Fruit fly (Drosophila melanogaster) whole organism, embryonic: Measurements from ENCODE around the gene upSET.

Source experiments
- Awh ChIP-seq: fragments of 200-800 bp; sonication (Bioruptor generic); IDR thresholded peaks from 2 replicates; pipeline ENCODE4, ENCODE4 v1.3.6; 2022; ENCODE audit warnings: missing biosample characterization, missing genetic modification characterization
- CG10209 ChIP-seq: fragments of 200-800 bp; sonication (Bioruptor generic); optimal IDR thresholded peaks from 3 replicates; lab custom pipeline; 2017; ENCODE audit warnings: missing biosample characterization, mild to moderate bottlenecking, missing genetic modification characterization, missing genetic modification reagents
- CG10267 ChIP-seq: fragments of 200-800 bp; sonication (Bioruptor generic); optimal IDR thresholded peaks from 2 replicates; lab custom pipeline; 2018; ENCODE audit warnings: missing biosample characterization, mild to moderate bottlenecking, missing genetic modification characterization, moderate library complexity
- CG10543 ChIP-seq: fragments of 200-800 bp; sonication (Bioruptor generic); optimal IDR thresholded peaks from 3 replicates; lab custom pipeline; 2017; ENCODE audit warnings: missing biosample characterization, mild to moderate bottlenecking, missing genetic modification characterization, moderate library complexity
- CG12155 ChIP-seq: fragments of 200-800 bp; sonication (Bioruptor generic); optimal IDR thresholded peaks from 3 replicates; lab custom pipeline; 2016; ENCODE audit warnings: missing biosample characterization, missing genetic modification characterization
- CG12219 ChIP-seq: fragments of 200-800 bp; sonication (Bioruptor generic); optimal IDR thresholded peaks from 3 replicates; lab custom pipeline; 2018; ENCODE audit warnings: missing biosample characterization, mild to moderate bottlenecking, missing genetic modification characterization
- CG13775 ChIP-seq: fragments of 200-800 bp; sonication (Bioruptor generic); optimal IDR thresholded peaks from 3 replicates; lab custom pipeline; 2017; ENCODE audit warnings: missing biosample characterization, mild to moderate bottlenecking, missing genetic modification characterization
- CG14860 ChIP-seq: fragments of 200-800 bp; sonication (Bioruptor generic); IDR thresholded peaks from 3 replicates; pipeline ENCODE4 v1.3.6; 2022; ENCODE audit warnings: missing biosample characterization, missing genetic modification characterization; ENCODE audit not compliant: partially characterized antibody
- CG15269 ChIP-seq: fragments of 200-800 bp; sonication (Bioruptor generic); optimal IDR thresholded peaks from 2 replicates; lab custom pipeline; 2018; ENCODE audit warnings: missing biosample characterization, mild to moderate bottlenecking, missing genetic modification characterization, moderate library complexity
- CG1647 ChIP-seq: fragments of 200-800 bp; sonication (Bioruptor generic); optimal IDR thresholded peaks from 3 replicates; lab custom pipeline; 2016; ENCODE audit warnings: missing biosample characterization, missing genetic modification characterization
- CG16779 ChIP-seq: fragments of 200-800 bp; sonication (Bioruptor generic); IDR thresholded peaks from 2 replicates; pipeline ENCODE4 v1.3.6; 2022; ENCODE audit warnings: missing biosample characterization, missing genetic modification characterization
- CG16815 ChIP-seq: fragments of 200-800 bp; sonication (Bioruptor generic); optimal IDR thresholded peaks from 3 replicates; lab custom pipeline; 2017; ENCODE audit warnings: missing biosample characterization, mild to moderate bottlenecking, missing genetic modification characterization
- CG17361 ChIP-seq: fragments of 200-800 bp; sonication (Bioruptor generic); IDR thresholded peaks from 3 replicates; pipeline ENCODE4 v1.3.6; 2022; ENCODE audit warnings: missing biosample characterization, missing genetic modification characterization
- CG17612 ChIP-seq: fragments of 200-800 bp; sonication (Bioruptor generic); IDR thresholded peaks from 2 replicates; pipeline ENCODE4 v1.3.6; 2022; ENCODE audit warnings: missing biosample characterization, missing genetic modification characterization
- CG18599 ChIP-seq: fragments of 200-800 bp; sonication (Bioruptor generic); optimal IDR thresholded peaks from 3 replicates; lab custom pipeline; 2017; ENCODE audit warnings: missing biosample characterization, missing genetic modification characterization, mild to moderate bottlenecking, moderate library complexity, missing genetic modification reagents
- CG31224 ChIP-seq: fragments of 200-800 bp; sonication (Bioruptor generic); IDR thresholded peaks from 2 replicates; pipeline ENCODE4 v1.3.6; 2022; ENCODE audit warnings: missing biosample characterization, missing genetic modification characterization
- CG3995 ChIP-seq: fragments of 200-800 bp; sonication (Bioruptor generic); optimal IDR thresholded peaks from 3 replicates; lab custom pipeline; 2016; ENCODE audit warnings: missing biosample characterization, missing genetic modification characterization
- CG4617 ChIP-seq: fragments of 200-800 bp; sonication (Bioruptor generic); optimal IDR thresholded peaks from 3 replicates; lab custom pipeline; 2016; ENCODE audit warnings: missing biosample characterization, missing genetic modification characterization, borderline replicate concordance
- CG4707 ChIP-seq: fragments of 200-800 bp; sonication (Bioruptor generic); optimal IDR thresholded peaks from 2 replicates; lab custom pipeline; 2018; ENCODE audit warnings: missing biosample characterization, mild to moderate bottlenecking, missing genetic modification characterization, moderate library complexity
- CG8290 ChIP-seq, 3 experiments: fragments of 200-800 bp; sonication (Bioruptor generic); optimal IDR thresholded peaks; 2 replicates each; lab custom pipeline; 2016 to 2019; ENCODE audit warnings: missing biosample characterization in 3 of 3, missing genetic modification characterization in 3 of 3, mild to moderate bottlenecking in 2 of 3, moderate library complexity in 1 of 3
- CoRest ChIP-seq: fragments of 200-800 bp; sonication (Bioruptor generic); optimal IDR thresholded peaks from 3 replicates; lab custom pipeline; 2018; ENCODE audit warnings: missing biosample characterization, mild to moderate bottlenecking, missing genetic modification characterization, moderate library complexity
- D19B ChIP-seq: fragments of 200-800 bp; sonication (Bioruptor generic); optimal IDR thresholded peaks from 2 replicates; lab custom pipeline; 2017; ENCODE audit warnings: missing biosample characterization, mild to moderate bottlenecking, missing genetic modification characterization
- Dad ChIP-seq: fragments of 200-800 bp; sonication (Bioruptor generic); optimal IDR thresholded peaks from 3 replicates; lab custom pipeline; 2016; ENCODE audit warnings: missing biosample characterization, missing genetic modification characterization
- Drgx ChIP-seq: fragments of 200-800 bp; sonication (Bioruptor generic); IDR thresholded peaks from 2 replicates; pipeline ENCODE4 v1.3.6; 2022; ENCODE audit warnings: missing biosample characterization, missing genetic modification characterization
- Hr3 ChIP-seq: fragments of 200-800 bp; sonication (Bioruptor generic); optimal IDR thresholded peaks from 3 replicates; lab custom pipeline; 2016; ENCODE audit warnings: missing biosample characterization, missing genetic modification characterization
- Jarid2 ChIP-seq: fragments of 200-800 bp; sonication (Bioruptor generic); optimal IDR thresholded peaks from 3 replicates; lab custom pipeline; 2017; ENCODE audit warnings: mild to moderate bottlenecking, missing biosample characterization, missing genetic modification reagents, missing genetic modification characterization
- Lhr ChIP-seq: fragments of 200-800 bp; sonication (Bioruptor generic); optimal IDR thresholded peaks from 3 replicates; lab custom pipeline; 2017; ENCODE audit warnings: mild to moderate bottlenecking, missing biosample characterization, missing genetic modification reagents, missing genetic modification characterization
- MESR4 ChIP-seq: fragments of 200-800 bp; sonication (Bioruptor generic); optimal IDR thresholded peaks from 2 replicates; lab custom pipeline; 2018; ENCODE audit warnings: missing biosample characterization, mild to moderate bottlenecking, missing genetic modification characterization, moderate library complexity
- Med ChIP-seq: fragments of 200-800 bp; sonication (Bioruptor generic); peaks from one replicate; lab custom pipeline; 2016; ENCODE audit warnings: missing biosample characterization, missing genetic modification characterization, mild to moderate bottlenecking, inconsistent platforms, moderate library complexity
- NK7.1 ChIP-seq: fragments of 200-800 bp; sonication (Bioruptor generic); optimal IDR thresholded peaks from 3 replicates; lab custom pipeline; 2016; ENCODE audit warnings: missing biosample characterization, missing genetic modification characterization
- Sox102F ChIP-seq: fragments of 200-800 bp; sonication (Bioruptor generic); optimal IDR thresholded peaks from 2 replicates; lab custom pipeline; 2018; ENCODE audit warnings: missing biosample characterization, mild to moderate bottlenecking, missing genetic modification characterization, moderate library complexity
- Xrp1 ChIP-seq: fragments of 200-800 bp; sonication (Bioruptor generic); IDR thresholded peaks from 2 replicates; pipeline ENCODE4 v1.3.6; 2022; ENCODE audit warnings: missing biosample characterization, missing genetic modification characterization
- abd-A ChIP-seq: fragments of 200-800 bp; sonication (Bioruptor generic); optimal IDR thresholded peaks from 3 replicates; lab custom pipeline; 2019; ENCODE audit warnings: missing biosample characterization, mild to moderate bottlenecking, missing genetic modification characterization, moderate library complexity
- ato ChIP-seq: fragments of 200-800 bp; sonication (Bioruptor generic); IDR thresholded peaks from 2 replicates; pipeline ENCODE4 v1.3.6; 2022; ENCODE audit warnings: missing biosample characterization, missing genetic modification characterization; ENCODE audit not compliant: partially characterized antibody
- bsh ChIP-seq, 2 experiments: fragments of 200-800 bp; sonication (Bioruptor generic); optimal IDR thresholded peaks; 2 replicates each; lab custom pipeline; 2017 to 2018; ENCODE audit warnings: mild to moderate bottlenecking in 2 of 2, missing biosample characterization in 2 of 2, missing genetic modification characterization in 2 of 2, moderate library complexity in 1 of 2
- chif ChIP-seq, 2 experiments: fragments of 200-800 bp; sonication (Bioruptor generic); optimal IDR thresholded peaks; 3 replicates each; lab custom pipeline; 2016; ENCODE audit warnings: missing biosample characterization in 2 of 2, missing genetic modification characterization in 2 of 2
- chinmo ChIP-seq: fragments of 200-800 bp; sonication (Bioruptor generic); IDR thresholded peaks from 4 replicates; pipeline ENCODE4 v1.3.6; 2022; ENCODE audit warnings: missing biosample characterization, missing genetic modification characterization; ENCODE audit not compliant: partially characterized antibody
- fd96Cb ChIP-seq: fragments of 200-800 bp; sonication (Bioruptor generic); optimal IDR thresholded peaks from 2 replicates; lab custom pipeline; 2018; ENCODE audit warnings: missing biosample characterization, mild to moderate bottlenecking, missing genetic modification characterization, moderate library complexity
- gcm ChIP-seq: fragments of 200-800 bp; sonication (Bioruptor generic); optimal IDR thresholded peaks from 2 replicates; lab custom pipeline; 2019; ENCODE audit warnings: missing biosample characterization, mild to moderate bottlenecking, missing genetic modification characterization, moderate library complexity
- oc ChIP-seq: fragments of 200-800 bp; sonication (Bioruptor generic); optimal IDR thresholded peaks from 2 replicates; lab custom pipeline; 2018; ENCODE audit warnings: missing biosample characterization, mild to moderate bottlenecking, missing genetic modification characterization, moderate library complexity
- odd ChIP-seq: fragments of 200-800 bp; sonication (Bioruptor generic); optimal IDR thresholded peaks from 2 replicates; lab custom pipeline; 2017; ENCODE audit warnings: missing biosample characterization, mild to moderate bottlenecking, missing genetic modification characterization
- pho ChIP-seq: fragments of 200-800 bp; sonication (Bioruptor generic); optimal IDR thresholded peaks from 2 replicates; lab custom pipeline; 2016; ENCODE audit warnings: missing biosample characterization, missing genetic modification characterization
- pita ChIP-seq: fragments of 200-800 bp; sonication (Bioruptor generic); optimal IDR thresholded peaks from 2 replicates; lab custom pipeline; 2017; ENCODE audit warnings: missing biosample characterization, mild to moderate bottlenecking, missing genetic modification characterization
- run ChIP-seq: fragments of 200-800 bp; sonication (Bioruptor generic); optimal IDR thresholded peaks from 3 replicates; lab custom pipeline; 2018; ENCODE audit warnings: missing biosample characterization, mild to moderate bottlenecking, missing genetic modification characterization
- slbo ChIP-seq: fragments of 200-800 bp; sonication (Bioruptor generic); IDR thresholded peaks from 2 replicates; pipeline ENCODE4 v1.3.6; 2022; ENCODE audit warnings: missing biosample characterization, missing genetic modification characterization
- ssp ChIP-seq: fragments of 200-800 bp; sonication (Bioruptor generic); IDR thresholded peaks from 2 replicates; pipeline ENCODE4 v1.3.6; 2022; ENCODE audit warnings: missing biosample characterization, missing genetic modification characterization
- tna ChIP-seq: fragments of 200-800 bp; sonication (Bioruptor generic); IDR thresholded peaks from 2 replicates; pipeline ENCODE4 v1.3.6; 2022; ENCODE audit warnings: missing biosample characterization, missing genetic modification characterization; ENCODE audit not compliant: partially characterized antibody
- zen ChIP-seq: fragments of 200-800 bp; sonication (Bioruptor generic); optimal IDR thresholded peaks from 3 replicates; lab custom pipeline; 2018; ENCODE audit warnings: missing biosample characterization, mild to moderate bottlenecking, missing genetic modification characterization, moderate library complexity

The upSET gene

dm6 chr3L:14053073-14053643, 51.2 kb downstream of the upSET start, which contains the start of the genes CG13484 and Frl (continued):
- peak; percentile 3 for TF ChIP-seq CG15269 (tag; lab: Kevin White, UChicago)
- TF ChIP-seq oc, result peak; percentile 15
- TF ChIP-seq CG17612, result no peak
- peak; percentile 16 for TF ChIP-seq odd
- peak; percentile 32 for TF ChIP-seq pho (GFP tag; lab: Kevin White, UChicago)
- TF ChIP-seq CG13775 (GFP tag; lab: Kevin White, UChicago), result peak; percentile 22
- TF ChIP-seq CG18599 (GFP tag; lab: Kevin White, UChicago), result no peak
- TF ChIP-seq CG16815 (GFP tag; lab: Kevin White, UChicago), result no peak
- TF ChIP-seq gcm (GFP tag; lab: Kevin White, UChicago), result peak; percentile 39
- peak; percentile 93 for TF ChIP-seq Med (GFP tag; lab: Kevin White, UChicago)
- TF ChIP-seq Awh (GFP tag; lab: Robert Waterston, UW), result no peak
- TF ChIP-seq tna (GFP tag; lab: Robert Waterston, UW), result 0 out of 2 replicates have a peak, but pooled peaks have one; percentile 29
- no peak for TF ChIP-seq CG4707 (GFP tag; lab: Kevin White, UChicago)
- no peak for TF ChIP-seq Hr3 (GFP tag; lab: Kevin White, UChicago)
- TF ChIP-seq zen (tag; lab: Kevin White, UChicago), result peak; percentile 78
- peak; percentile 25; the same call in 1 of the 2 replicates for TF ChIP-seq Drgx
- no peak for TF ChIP-seq ato (GFP tag; lab: Robert Waterston, UW)
- TF ChIP-seq CG14860 (GFP tag; lab: Robert Waterston, UW), result no peak
- TF ChIP-seq CG12219 (GFP tag; lab: Kevin White, UChicago), result peak; percentile 4
- no peak for TF ChIP-seq fd96Cb (tag; lab: Kevin White, UChicago)
- peak; percentile 83 for TF ChIP-seq chinmo (GFP tag; lab: Robert Waterston, UW)
- no peak for TF ChIP-seq CG31224 (GFP tag; lab: Robert Waterston, UW)
- TF ChIP-seq CG10209, result peak; percentile 7
- TF ChIP-seq Xrp1, result peak; percentile 47
- no peak for TF ChIP-seq CG12155 (GFP tag; lab: Kevin White, UChicago)
- TF ChIP-seq slbo (GFP tag; lab: Robert Waterston, UW), result peak; percentile 38; the same call in 1 of the 2 replicates
- no peak for TF ChIP-seq D19B
- 0 out of 3 replicates have a peak, but pooled peaks have one; percentile 34 for TF ChIP-seq CG17361 (GFP tag; lab: Robert Waterston, UW)
- TF ChIP-seq CG4617, result peak; percentile 96
- peak; percentile 15 to 19 for TF ChIP-seq bsh (GFP tag; optimal IDR thresholded peaks at IDR 0.05; lab: Kevin White, UChicago)
- TF ChIP-seq abd-A (tag; lab: Kevin White, UChicago), result no peak
- peak; percentile 59 for TF ChIP-seq CG10543 (GFP tag; lab: Kevin White, UChicago)
- TF ChIP-seq pita, result peak; percentile 77
- TF ChIP-seq Sox102F (GFP tag; lab: Kevin White, UChicago), result no peak
- TF ChIP-seq CG10267 (tag; lab: Kevin White, UChicago), result peak; percentile 60
- peak; percentile 40 for TF ChIP-seq CG1647 (GFP tag; lab: Kevin White, UChicago)
- TF ChIP-seq CG3995, result peak; percentile 78
- TF ChIP-seq CoRest (tag; lab: Kevin White, UChicago), result peak; percentile 48
- TF ChIP-seq ssp (GFP tag; lab: Robert Waterston, UW), result peak; percentile 29; the same call in 1 of the 2 replicates
- TF ChIP-seq CG16779 (GFP tag; lab: Robert Waterston, UW), result 0 out of 2 replicates have a peak, but pooled peaks have one; percentile 15
- TF ChIP-seq run (tag; lab: Kevin White, UChicago), result peak; percentile 1
- TF ChIP-seq Jarid2 (GFP tag; lab: Kevin White, UChicago), result peak; percentile 91
- TF ChIP-seq MESR4 (GFP tag; lab: Kevin White, UChicago), result peak; percentile 92
- no peak for TF ChIP-seq NK7.1 (GFP tag; lab: Kevin White, UChicago)
- no peak for TF ChIP-seq CG8290 (GFP tag; optimal IDR thresholded peaks at IDR 0.05; lab: Kevin White, UChicago)
- peak; percentile 37 to 89 for TF ChIP-seq CG8290 (tag; optimal IDR thresholded peaks at IDR 0.05; lab: Kevin White, UChicago)
- peak; percentile 96 for TF ChIP-seq Lhr (GFP tag; lab: Kevin White, UChicago)
- TF ChIP-seq chif (GFP tag; optimal IDR thresholded peaks at IDR 0.05; lab: Kevin White, UChicago), result peak in 1 of 2 experiments; percentile 15
- TF ChIP-seq Dad (GFP tag; lab: Kevin White, UChicago), result peak; percentile 6
